Fruit fly (Drosophila melanogaster): ENCODE measurements around the gene Nnk.
A peak's percentile ranks its signal among the peaks of the same experiment; 100 is the strongest.

The Nnk gene

DNA sequence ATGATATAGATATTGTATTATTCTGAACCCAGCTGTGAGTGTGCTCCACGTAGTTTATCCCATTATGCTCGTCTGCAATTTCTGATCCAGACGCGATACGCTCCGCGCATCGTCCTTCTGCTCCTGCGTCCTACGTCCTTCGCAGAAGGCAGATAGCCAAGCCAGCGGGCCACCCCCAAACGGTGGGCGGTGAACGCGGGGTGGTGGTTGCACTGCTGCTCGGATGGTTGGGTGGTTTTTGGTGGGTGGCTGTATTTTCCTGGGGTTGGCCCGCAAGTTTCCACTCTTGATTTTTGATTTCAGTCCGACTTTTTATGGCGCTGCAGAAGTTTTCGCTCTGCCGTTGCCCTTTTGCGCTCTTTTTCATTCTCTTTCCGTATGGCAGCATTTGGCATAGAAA, 7.4 kb upstream of the Nnk start:
- TF ChIP-seq jim (GFP tag; optimal IDR thresholded peaks at IDR 0.05) (no peak), Myc (optimal IDR thresholded peaks at IDR 0.05) (no peak), Dif (GFP tag; optimal IDR thresholded peaks at IDR 0.05; ENCODE audit: partially characterized antibody) (no peak), lola (GFP tag; optimal IDR thresholded peaks at IDR 0.05) (no peak), pan (optimal IDR thresholded peaks at IDR 0.05) (no peak), CG9705 (GFP tag; optimal IDR thresholded peaks at IDR 0.05) (no peak), foxo (GFP tag; optimal IDR thresholded peaks at IDR 0.05) (no peak)

DNA sequence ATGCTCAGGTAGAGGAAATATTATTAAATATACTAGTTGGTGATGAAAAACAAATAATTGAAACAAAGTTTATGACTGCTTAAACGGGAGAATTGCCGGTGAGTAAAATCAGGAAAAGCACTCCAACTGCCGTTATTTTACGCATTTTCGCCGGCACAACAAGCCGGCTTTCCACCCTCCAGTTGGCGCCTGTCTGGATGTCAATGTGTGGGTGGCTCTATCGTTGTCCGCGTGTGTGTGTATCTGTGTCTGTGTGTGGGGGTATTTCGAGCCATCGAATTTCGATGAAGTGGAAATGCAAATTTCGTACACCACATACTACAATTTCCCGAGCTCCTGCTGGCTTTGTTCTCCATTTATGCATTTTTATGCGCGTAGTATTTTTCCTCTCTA, 6.7 kb upstream of the Nnk start:
- TF ChIP-seq lola (GFP tag; optimal IDR thresholded peaks at IDR 0.05): no peak
- TF ChIP-seq CrebA (GFP tag; optimal IDR thresholded peaks at IDR 0.05; ENCODE audit: borderline replicate concordance): no peak
- no peak for TF ChIP-seq CG32264 (GFP tag; optimal IDR thresholded peaks at IDR 0.05)
- TF ChIP-seq woc (GFP tag; optimal IDR thresholded peaks at IDR 0.05): no peak
- TF ChIP-seq Myc (optimal IDR thresholded peaks at IDR 0.05): no peak
- TF ChIP-seq psq (GFP tag; optimal IDR thresholded peaks at IDR 0.05): no peak
- no peak for TF ChIP-seq N (GFP tag; optimal IDR thresholded peaks at IDR 0.05)

DNA sequence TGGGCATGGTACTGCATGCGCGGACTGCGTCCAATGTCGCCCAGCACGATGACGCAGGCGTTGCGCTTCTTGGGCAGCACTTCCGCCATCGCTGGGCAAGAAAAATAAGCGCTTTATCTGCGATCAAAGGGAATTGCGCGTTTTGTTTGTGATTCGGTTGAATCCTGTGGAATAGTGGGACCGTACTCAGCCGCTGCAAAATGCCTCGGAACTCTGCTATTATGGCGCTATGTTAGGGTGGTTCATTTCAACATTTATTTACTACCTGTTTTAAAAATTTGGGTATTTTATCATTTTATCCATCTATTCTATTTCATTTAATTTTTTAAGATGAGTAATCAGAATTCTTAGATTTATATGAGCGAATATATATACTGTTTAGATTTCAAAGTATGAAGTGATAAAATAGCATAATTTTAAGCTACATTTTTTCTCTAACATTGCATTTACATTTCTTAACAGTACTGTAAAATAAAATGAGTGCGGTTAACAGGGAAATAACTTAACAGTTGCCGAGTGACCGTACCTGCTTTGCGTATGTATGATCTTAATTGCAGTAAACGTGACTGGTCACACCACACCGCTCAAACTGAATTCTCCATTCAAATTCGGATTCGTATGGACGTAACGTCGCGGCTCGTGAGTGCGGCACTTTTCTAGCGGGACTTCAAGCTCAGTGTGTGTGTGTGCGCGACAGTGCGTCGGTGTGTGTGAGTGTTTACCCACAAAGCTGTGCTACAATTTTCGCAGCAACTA, 6.1 kb upstream of the Nnk start, which contains the start of the genes Alg1 and tinc:
Gene Alg1 (minus strand): TSS at position 184 of the 756 bp plus-strand sequence.
Gene tinc (plus strand): TSS at position 591 of the 756 bp plus-strand sequence.
- TF ChIP-seq Jra (GFP tag; optimal IDR thresholded peaks at IDR 0.05): peak; percentile 37
- TF ChIP-seq Sp1 (GFP tag; optimal IDR thresholded peaks at IDR 0.05): peak; percentile 74
- peak; percentile 41 for TF ChIP-seq Myc (optimal IDR thresholded peaks at IDR 0.05)
- no peak for TF ChIP-seq Abd-B (GFP tag; optimal IDR thresholded peaks at IDR 0.05)
- no peak for TF ChIP-seq GATAd (GFP tag; optimal IDR thresholded peaks at IDR 0.05)
- no peak for TF ChIP-seq brk (GFP tag; optimal IDR thresholded peaks at IDR 0.05)
- TF ChIP-seq N (GFP tag; optimal IDR thresholded peaks at IDR 0.05): no peak
- TF ChIP-seq CG9705 (GFP tag; optimal IDR thresholded peaks at IDR 0.05): peak; percentile 19
- TF ChIP-seq jim (GFP tag; optimal IDR thresholded peaks at IDR 0.05): no peak
- TF ChIP-seq rgr (GFP tag; optimal IDR thresholded peaks at IDR 0.05): peak; percentile 60
- no peak for TF ChIP-seq pan (optimal IDR thresholded peaks at IDR 0.05)
- no peak for TF ChIP-seq br (GFP tag; optimal IDR thresholded peaks at IDR 0.05)
- no peak for TF ChIP-seq CrebA (GFP tag; optimal IDR thresholded peaks at IDR 0.05; ENCODE audit: borderline replicate concordance)
- peak in 1 of 2 experiments; percentile 78 for TF ChIP-seq foxo (GFP tag; optimal IDR thresholded peaks at IDR 0.05)
- TF ChIP-seq dl (GFP tag; optimal IDR thresholded peaks at IDR 0.05; ENCODE audit: insufficient read depth in 1 of 2, partially characterized antibody in 2 of 2): no peak
- peak; percentile 58 for TF ChIP-seq sv (GFP tag; optimal IDR thresholded peaks at IDR 0.05)
- no peak for TF ChIP-seq CG32264 (GFP tag; optimal IDR thresholded peaks at IDR 0.05)
- no peak for TF ChIP-seq Hr78 (GFP tag; optimal IDR thresholded peaks at IDR 0.05)
- no peak for TF ChIP-seq Mio (GFP tag; optimal IDR thresholded peaks at IDR 0.05)
- peak; percentile 82 for TF ChIP-seq HLH106 (tag; optimal IDR thresholded peaks at IDR 0.05)
- TF ChIP-seq ey (GFP tag; optimal IDR thresholded peaks at IDR 0.05): peak; percentile 53
- no peak for TF ChIP-seq dmrt93B (GFP tag; optimal IDR thresholded peaks at IDR 0.05)
- no peak for TF ChIP-seq Dfd (GFP tag; optimal IDR thresholded peaks at IDR 0.05)
- TF ChIP-seq lola (GFP tag; optimal IDR thresholded peaks at IDR 0.05): no peak
- no peak for TF ChIP-seq h (GFP tag; optimal IDR thresholded peaks at IDR 0.05)
- peak; percentile 48 for TF ChIP-seq psq (GFP tag; optimal IDR thresholded peaks at IDR 0.05)
- peak; percentile 21 for TF ChIP-seq dsf (GFP tag; optimal IDR thresholded peaks at IDR 0.05; ENCODE audit: borderline replicate concordance)
- no peak for TF ChIP-seq sage (GFP tag; optimal IDR thresholded peaks at IDR 0.05)
- no peak for TF ChIP-seq Vsx2 (GFP tag; optimal IDR thresholded peaks at IDR 0.05; ENCODE audit: partially characterized antibody)
- TF ChIP-seq Rel (GFP tag; optimal IDR thresholded peaks at IDR 0.05): no peak
- peak; percentile 37 for TF ChIP-seq Rel (tag; optimal IDR thresholded peaks at IDR 0.05)
- no peak for TF ChIP-seq Dif (GFP tag; optimal IDR thresholded peaks at IDR 0.05; ENCODE audit: partially characterized antibody)
- TF ChIP-seq Hr83 (GFP tag; optimal IDR thresholded peaks at IDR 0.05; ENCODE audit: poor library complexity, severe bottlenecking): no peak
- peak; percentile 13 for TF ChIP-seq fru (GFP tag; optimal IDR thresholded peaks at IDR 0.05)
- no peak for TF ChIP-seq usp (GFP tag; optimal IDR thresholded peaks at IDR 0.05)
- TF ChIP-seq tai (GFP tag; optimal IDR thresholded peaks at IDR 0.05): no peak
- peak; percentile 64 for TF ChIP-seq OdsH (GFP tag; optimal IDR thresholded peaks at IDR 0.05)
- TF ChIP-seq woc (GFP tag; optimal IDR thresholded peaks at IDR 0.05): no peak
- no peak for TF ChIP-seq Hnf4 (GFP tag; optimal IDR thresholded peaks at IDR 0.05)
